Worm (Caenorhabditis elegans): ENCODE data around the gene cyp-13A10.

The cyp-13A10 gene

ce11 chrII:9662797-9663196, at the start of gene cyp-13A10:
cyp-13A10 (minus strand) TSS chrII:9662884.
- no peak for TF ChIP-seq unc-62 (GFP tag; optimal IDR thresholded peaks at IDR 0.05)

ce11 chrII:9708835-9709299, 46.2 kb upstream of the cyp-13A10 start, which contains the start of gene glt-5:
glt-5 (minus strand) TSS chrII:9708885.
- TF ChIP-seq unc-62 (GFP tag; optimal IDR thresholded peaks at IDR 0.05), result no peak

ce11 chrII:9706207-9706606, 43.5 kb upstream of the cyp-13A10 start, which contains the start of gene Y53C12A.3:
Y53C12A.3 (minus strand) TSS chrII:9706240.
- TF ChIP-seq unc-62 (GFP tag; optimal IDR thresholded peaks at IDR 0.05), result no peak

DNA sequence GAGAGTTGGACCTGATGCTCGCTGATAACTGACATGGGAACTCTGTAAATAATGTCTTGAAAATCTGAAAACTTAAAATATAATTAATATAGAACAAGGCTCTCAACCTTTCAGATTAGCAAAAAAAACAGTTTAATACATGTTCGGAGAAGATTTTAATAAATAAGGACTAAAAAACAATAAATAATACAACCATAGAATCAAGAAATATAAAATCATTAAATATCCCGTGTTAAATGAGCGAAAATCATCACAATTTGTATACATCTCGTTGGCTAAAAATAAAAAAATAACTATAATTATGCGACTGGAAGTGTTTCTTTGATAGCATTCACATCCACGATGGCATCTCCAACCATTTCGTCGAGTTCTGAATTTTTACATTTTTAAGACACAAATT, 42.1 kb upstream of the cyp-13A10 start, which contains the start of gene Y53C12A.10:
TSS of gene Y53C12A.10 (minus strand) at position 101 of the 400 bp plus-strand sequence.
- no peak for TF ChIP-seq unc-62 (GFP tag; optimal IDR thresholded peaks at IDR 0.05)

DNA sequence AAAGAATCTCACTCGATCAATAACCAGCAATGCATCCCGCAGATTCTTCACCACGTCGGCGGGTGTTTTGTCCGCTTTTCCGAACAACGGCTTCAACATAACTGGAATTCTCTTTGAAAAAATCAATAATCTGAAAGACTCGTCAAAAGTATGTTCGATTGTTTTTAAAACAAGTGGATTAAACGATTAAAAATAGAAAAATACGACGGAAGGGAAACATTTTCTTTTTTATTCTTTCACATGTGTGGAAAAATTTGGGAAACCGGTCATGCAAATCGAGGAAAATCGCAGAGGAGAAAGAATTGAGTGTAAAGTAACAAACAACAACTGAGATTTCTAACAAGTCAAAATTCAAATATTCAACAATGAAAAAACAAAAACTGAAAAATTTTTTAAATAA, 40.9 kb upstream of the cyp-13A10 start, which contains the start of gene mop-25.2:
TSS of gene mop-25.2 (minus strand) at position 101 of the 400 bp plus-strand sequence.
- TF ChIP-seq unc-62 (GFP tag; optimal IDR thresholded peaks at IDR 0.05), result no peak

- TF ChIP-seq unc-62 (GFP tag; optimal IDR thresholded peaks at IDR 0.05), result no peak
Measured at ce11 chrII:9700363-9700762, 37.7 kb upstream of the cyp-13A10 start, which contains the start of the genes Y53C12A.8 and Y53C12A.7. Y53C12A.8 (minus strand) TSS chrII:9700463. Y53C12A.7 (plus strand) TSS chrII:9700543.

DNA sequence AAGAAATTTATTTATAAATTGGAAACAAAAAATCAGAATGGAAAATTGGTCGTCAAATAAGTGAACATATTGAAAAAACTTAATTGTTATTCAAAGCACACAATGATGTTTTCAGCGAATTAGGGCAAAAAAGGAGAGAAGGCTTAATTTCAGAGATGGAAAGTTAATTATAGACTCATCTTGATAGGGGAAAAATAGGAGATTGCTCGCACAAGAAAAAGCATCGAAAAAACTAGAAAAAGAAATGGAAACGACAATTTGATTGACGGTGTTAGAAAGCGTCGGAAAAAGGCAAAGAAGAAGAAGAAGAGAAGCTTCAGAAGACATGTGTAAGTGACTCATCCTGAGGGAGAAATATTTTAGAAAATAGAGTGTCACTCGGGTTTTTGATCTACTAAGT, 33.3 kb upstream of the cyp-13A10 start:
- no peak for TF ChIP-seq unc-62 (GFP tag; optimal IDR thresholded peaks at IDR 0.05)

DNA sequence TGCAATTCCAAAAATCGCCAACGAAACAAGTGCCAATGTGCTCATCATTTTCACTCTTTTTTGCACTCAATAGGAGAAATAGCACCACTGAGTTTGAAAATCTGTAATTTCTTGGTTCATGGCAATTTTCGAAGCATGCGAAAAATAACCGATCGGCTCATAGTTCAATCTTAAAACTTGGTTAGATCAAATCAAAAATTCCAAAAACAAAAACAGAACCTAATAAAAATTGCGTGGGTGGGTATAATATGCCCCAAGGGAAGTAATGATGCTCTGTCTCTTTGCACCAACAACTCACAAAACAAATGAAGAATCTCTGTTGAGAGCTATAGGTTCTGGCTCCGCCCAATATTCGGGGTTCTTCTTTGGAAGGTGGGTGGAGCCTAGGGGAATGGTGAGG, 29.2 kb upstream of the cyp-13A10 start, which contains the start of gene nlp-11:
TSS of gene nlp-11 (minus strand) at position 101 of the 400 bp plus-strand sequence.
- no peak for TF ChIP-seq unc-62 (GFP tag; optimal IDR thresholded peaks at IDR 0.05)

ce11 chrII:9690067-9690632, 27.5 kb upstream of the cyp-13A10 start:
- no peak for TF ChIP-seq unc-62 (GFP tag; optimal IDR thresholded peaks at IDR 0.05)

ce11 chrII:9686663-9687193, 24.0 kb upstream of the cyp-13A10 start, which contains the start of gene ZK1320.9:
ZK1320.9 (minus strand) TSS chrII:9686713.
- no peak for TF ChIP-seq unc-62 (GFP tag; optimal IDR thresholded peaks at IDR 0.05)

- no peak for TF ChIP-seq unc-62 (GFP tag; optimal IDR thresholded peaks at IDR 0.05)
Measured at ce11 chrII:9684175-9684574, 21.5 kb upstream of the cyp-13A10 start.

- no peak for TF ChIP-seq unc-62 (GFP tag; optimal IDR thresholded peaks at IDR 0.05)
Measured at ce11 chrII:9682044-9682443, 19.4 kb upstream of the cyp-13A10 start.

- TF ChIP-seq unc-62 (GFP tag; optimal IDR thresholded peaks at IDR 0.05), result no peak
Measured at ce11 chrII:9680493-9680892, 17.8 kb upstream of the cyp-13A10 start, which contains the start of gene ZK1320.13. ZK1320.13 (plus strand) TSS chrII:9680793.

DNA sequence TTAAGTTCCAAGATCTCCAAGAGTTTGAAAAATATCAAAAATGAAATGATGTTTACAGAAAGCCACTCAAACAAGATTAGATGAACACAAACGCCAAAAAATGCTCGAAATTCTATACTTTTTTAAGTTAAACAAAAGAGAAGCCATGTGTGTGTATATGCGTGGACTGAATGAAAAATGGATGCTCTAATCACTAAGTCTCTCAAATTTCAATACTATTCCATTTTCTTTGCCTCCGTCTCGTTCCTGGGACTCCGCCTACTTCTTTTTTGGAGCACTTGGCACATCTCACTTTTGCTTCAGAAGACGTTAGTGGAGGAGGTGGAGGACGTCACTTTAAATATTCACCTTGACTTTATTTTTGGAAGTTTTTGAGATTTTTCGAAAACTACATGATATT, 17.2 kb upstream of the cyp-13A10 start:
- no peak for TF ChIP-seq unc-62 (GFP tag; optimal IDR thresholded peaks at IDR 0.05)

- TF ChIP-seq unc-62 (GFP tag; optimal IDR thresholded peaks at IDR 0.05), result no peak
Measured at ce11 chrII:9677470-9677869, 14.8 kb upstream of the cyp-13A10 start.

- TF ChIP-seq unc-62 (GFP tag; optimal IDR thresholded peaks at IDR 0.05), result no peak
Measured at ce11 chrII:9674678-9675077, 12.0 kb upstream of the cyp-13A10 start, which contains the start of gene arc-1. arc-1 (plus strand) TSS chrII:9674978.

- no peak for TF ChIP-seq unc-62 (GFP tag; optimal IDR thresholded peaks at IDR 0.05)
Measured at ce11 chrII:9671308-9671707, 8.6 kb upstream of the cyp-13A10 start, which contains the start of gene ZK1320.7. ZK1320.7 (plus strand) TSS chrII:9671608.
